Fruit fly (Drosophila melanogaster) whole organism, embryonic: ENCODE results near the gene CG18662.
A peak's percentile ranks its signal among the peaks of the same experiment; 100 is the strongest.

Experiments
- Abd-B ChIP-seq: fragments of 200-800 bp; sonication (Bioruptor generic); optimal IDR thresholded peaks from 2 replicates; lab custom pipeline; 2018; ENCODE audit warnings: missing biosample characterization, mild to moderate bottlenecking, missing genetic modification characterization, moderate library complexity
- Antp ChIP-seq: fragments of 200-800 bp; sonication (Bioruptor generic); optimal IDR thresholded peaks from 3 replicates; lab custom pipeline; 2016; ENCODE audit warnings: missing biosample characterization, missing genetic modification characterization
- BtbVII ChIP-seq: fragments of 200-800 bp; sonication (Bioruptor generic); optimal IDR thresholded peaks from 3 replicates; lab custom pipeline; 2017; ENCODE audit warnings: missing biosample characterization, mild to moderate bottlenecking, missing genetic modification characterization
- Bteb2 ChIP-seq: fragments of 200-800 bp; sonication (Bioruptor generic); optimal IDR thresholded peaks from 2 replicates; lab custom pipeline; 2016; ENCODE audit warnings: missing biosample characterization, missing genetic modification characterization
- CG1024 ChIP-seq: fragments of 200-800 bp; sonication (Bioruptor generic); IDR thresholded peaks from 2 replicates; pipeline ENCODE4 v1.3.6; 2022; ENCODE audit warnings: missing biosample characterization, missing genetic modification characterization
- CG10979 ChIP-seq: fragments of 200-800 bp; sonication (Bioruptor generic); optimal IDR thresholded peaks from 2 replicates; lab custom pipeline; 2018; ENCODE audit warnings: missing biosample characterization, mild to moderate bottlenecking, missing genetic modification characterization, moderate library complexity
- CG11085 ChIP-seq: fragments of 200-800 bp; sonication (Bioruptor generic); IDR thresholded peaks from 2 replicates; pipeline ENCODE4 v1.3.6; 2022; ENCODE audit warnings: missing biosample characterization, missing genetic modification characterization
- CG12155 ChIP-seq: fragments of 200-800 bp; sonication (Bioruptor generic); optimal IDR thresholded peaks from 3 replicates; lab custom pipeline; 2016; ENCODE audit warnings: missing biosample characterization, missing genetic modification characterization
- CG12299 ChIP-seq: fragments of 200-800 bp; sonication (Bioruptor generic); optimal IDR thresholded peaks from 2 replicates; lab custom pipeline; 2018; ENCODE audit warnings: missing biosample characterization, mild to moderate bottlenecking, missing genetic modification characterization
- CG12769 ChIP-seq: fragments of 200-800 bp; sonication (Bioruptor generic); optimal IDR thresholded peaks from 2 replicates; lab custom pipeline; 2019; ENCODE audit warnings: missing biosample characterization, mild to moderate bottlenecking, missing genetic modification characterization, moderate library complexity
- CG13287 ChIP-seq: fragments of 200-800 bp; sonication (Bioruptor generic); IDR thresholded peaks from 2 replicates; pipeline ENCODE4 v1.3.6; 2022; ENCODE audit warnings: missing biosample characterization, missing genetic modification characterization; ENCODE audit not compliant: partially characterized antibody
- CG13424 ChIP-seq: fragments of 200-800 bp; sonication (Bioruptor generic); optimal IDR thresholded peaks from 2 replicates; lab custom pipeline; 2019; ENCODE audit warnings: missing biosample characterization, mild to moderate bottlenecking, missing genetic modification characterization, moderate library complexity
- CG15073 ChIP-seq: fragments of 200-800 bp; sonication (Bioruptor generic); optimal IDR thresholded peaks from 2 replicates; lab custom pipeline; 2016; ENCODE audit warnings: missing biosample characterization, missing genetic modification characterization
- CG17359 ChIP-seq: fragments of 200-800 bp; sonication (Bioruptor generic); optimal IDR thresholded peaks from 3 replicates; lab custom pipeline; 2018; ENCODE audit warnings: missing biosample characterization, mild to moderate bottlenecking, missing genetic modification characterization, moderate library complexity
- CG33557 ChIP-seq: fragments of 200-800 bp; sonication (Bioruptor generic); optimal IDR thresholded peaks from 2 replicates; lab custom pipeline; 2019; ENCODE audit warnings: missing biosample characterization, mild to moderate bottlenecking, missing genetic modification characterization, moderate library complexity
- CG34376 ChIP-seq: fragments of 200-800 bp; sonication (Bioruptor generic); optimal IDR thresholded peaks from 2 replicates; lab custom pipeline; 2018; ENCODE audit warnings: missing biosample characterization, mild to moderate bottlenecking, missing genetic modification characterization
- CG3995 ChIP-seq: fragments of 200-800 bp; sonication (Bioruptor generic); optimal IDR thresholded peaks from 3 replicates; lab custom pipeline; 2016; ENCODE audit warnings: missing biosample characterization, missing genetic modification characterization
- CG6683 ChIP-seq: fragments of 200-800 bp; sonication (Bioruptor generic); optimal IDR thresholded peaks from 2 replicates; lab custom pipeline; 2017; ENCODE audit warnings: missing biosample characterization, mild to moderate bottlenecking, missing genetic modification characterization, missing genetic modification reagents
- CG7786 ChIP-seq: fragments of 200-800 bp; sonication (Bioruptor generic); optimal IDR thresholded peaks from 2 replicates; lab custom pipeline; 2016; ENCODE audit warnings: missing biosample characterization, missing genetic modification characterization
- CG7839 ChIP-seq: fragments of 200-800 bp; sonication (Bioruptor generic); optimal IDR thresholded peaks from 3 replicates; lab custom pipeline; 2018; ENCODE audit warnings: missing biosample characterization, mild to moderate bottlenecking, missing genetic modification characterization, moderate library complexity
- CG8924 ChIP-seq: fragments of 200-800 bp; optimal IDR thresholded peaks from 3 replicates; lab custom pipeline; 2019; ENCODE audit warnings: missing biosample characterization, mild to moderate bottlenecking, missing genetic modification characterization, moderate library complexity
- CG9817 ChIP-seq: fragments of 200-800 bp; sonication (Bioruptor generic); optimal IDR thresholded peaks from 2 replicates; lab custom pipeline; 2018; ENCODE audit warnings: missing biosample characterization, mild to moderate bottlenecking, missing genetic modification characterization, moderate library complexity
- Chrac-16 ChIP-seq: fragments of 200-800 bp; sonication (Bioruptor generic); optimal IDR thresholded peaks from 3 replicates; lab custom pipeline; 2016; ENCODE audit warnings: missing biosample characterization, missing genetic modification characterization
- HHEX ChIP-seq: fragments of 200-800 bp; sonication (Bioruptor generic); optimal IDR thresholded peaks from 3 replicates; lab custom pipeline; 2017; ENCODE audit warnings: missing biosample characterization, mild to moderate bottlenecking, missing genetic modification characterization, missing genetic modification reagents
- Hand ChIP-seq: fragments of 200-800 bp; sonication (Bioruptor generic); optimal IDR thresholded peaks from 2 replicates; lab custom pipeline; 2017; ENCODE audit warnings: mild to moderate bottlenecking, missing biosample characterization, missing genetic modification reagents, missing genetic modification characterization
- Sry-β ChIP-seq: fragments of 200-800 bp; sonication (Bioruptor generic); optimal IDR thresholded peaks from 2 replicates; lab custom pipeline; 2018; ENCODE audit warnings: missing biosample characterization, mild to moderate bottlenecking, missing genetic modification characterization, moderate library complexity
- Sry-δ ChIP-seq: fragments of 200-800 bp; sonication (Bioruptor generic); optimal IDR thresholded peaks from 2 replicates; lab custom pipeline; 2016; ENCODE audit warnings: missing biosample characterization, missing genetic modification characterization
- Tbp ChIP-seq: fragments of >200 bp; optimal IDR thresholded peaks from 2 replicates; lab custom pipeline; 2018; ENCODE audit warnings: missing biosample characterization, missing genetic modification characterization
- Usf ChIP-seq: fragments of 200-800 bp; sonication (Bioruptor generic); optimal IDR thresholded peaks from 2 replicates; lab custom pipeline; 2017; ENCODE audit warnings: missing genotype, missing biosample characterization, missing genetic modification characterization
- amos ChIP-seq: fragments of 200-800 bp; sonication (Bioruptor generic); IDR thresholded peaks from 2 replicates; pipeline ENCODE4 v1.3.6; 2022; ENCODE audit warnings: missing biosample characterization, missing genetic modification characterization; ENCODE audit not compliant: partially characterized antibody
- ap ChIP-seq: fragments of 200-800 bp; sonication (Bioruptor generic); IDR thresholded peaks from 2 replicates; pipeline ENCODE4 v1.3.6; 2022; ENCODE audit warnings: missing biosample characterization, missing genetic modification characterization
- ara ChIP-seq: fragments of 200-800 bp; sonication (Bioruptor generic); IDR thresholded peaks from 2 replicates; pipeline ENCODE4 v1.3.6; 2022; ENCODE audit warnings: missing biosample characterization, missing genetic modification characterization
- chinmo ChIP-seq: fragments of 200-800 bp; sonication (Bioruptor generic); IDR thresholded peaks from 4 replicates; pipeline ENCODE4 v1.3.6; 2022; ENCODE audit warnings: missing biosample characterization, missing genetic modification characterization; ENCODE audit not compliant: partially characterized antibody
- corto ChIP-seq: fragments of 200-800 bp; sonication (Bioruptor generic); optimal IDR thresholded peaks from 2 replicates; lab custom pipeline; 2016; ENCODE audit warnings: missing biosample characterization, mild to moderate bottlenecking, missing genetic modification characterization, moderate library complexity
- fu2 ChIP-seq: fragments of 200-800 bp; sonication (Bioruptor generic); optimal IDR thresholded peaks from 2 replicates; lab custom pipeline; 2016; ENCODE audit warnings: missing biosample characterization, missing genetic modification characterization
- gfzf ChIP-seq: fragments of 200-800 bp; sonication (Bioruptor generic); optimal IDR thresholded peaks from 2 replicates; lab custom pipeline; 2016; ENCODE audit warnings: missing biosample characterization, mild to moderate bottlenecking, missing genetic modification characterization, moderate library complexity
- ham ChIP-seq: fragments of 200-800 bp; sonication (Bioruptor generic); IDR thresholded peaks from 2 replicates; pipeline ENCODE4 v1.3.6; 2022; ENCODE audit warnings: missing biosample characterization, missing genetic modification characterization
- ind ChIP-seq: fragments of 200-800 bp; sonication (Bioruptor generic); optimal IDR thresholded peaks from 3 replicates; lab custom pipeline; 2016; ENCODE audit warnings: missing biosample characterization, missing genetic modification characterization
- insv ChIP-seq, 2 experiments: fragments of 200-800 bp; sonication (Bioruptor generic); optimal IDR thresholded peaks; 3 replicates each; lab custom pipeline; 2016 to 2018; ENCODE audit warnings: missing biosample characterization in 2 of 2, missing genetic modification characterization in 2 of 2
- knrl ChIP-seq: fragments of 200-800 bp; sonication (Bioruptor generic); IDR thresholded peaks from 3 replicates; pipeline ENCODE4 v1.3.6; 2022; ENCODE audit warnings: missing biosample characterization, missing genetic modification characterization; ENCODE audit not compliant: partially characterized antibody
- lab ChIP-seq: fragments of 200-800 bp; sonication (Bioruptor generic); optimal IDR thresholded peaks from 3 replicates; lab custom pipeline; 2017; ENCODE audit warnings: missing biosample characterization, missing genetic modification characterization, mild to moderate bottlenecking, moderate library complexity, missing genetic modification reagents
- nom ChIP-seq: fragments of 200-800 bp; sonication (Bioruptor generic); optimal IDR thresholded peaks from 2 replicates; lab custom pipeline; 2017; ENCODE audit warnings: missing biosample characterization, missing genetic modification characterization, mild to moderate bottlenecking, moderate library complexity, missing genetic modification reagents
- odd ChIP-seq: fragments of 200-800 bp; sonication (Bioruptor generic); optimal IDR thresholded peaks from 2 replicates; lab custom pipeline; 2017; ENCODE audit warnings: missing biosample characterization, mild to moderate bottlenecking, missing genetic modification characterization
- pita ChIP-seq: fragments of 200-800 bp; sonication (Bioruptor generic); optimal IDR thresholded peaks from 2 replicates; lab custom pipeline; 2017; ENCODE audit warnings: missing biosample characterization, mild to moderate bottlenecking, missing genetic modification characterization
- pum ChIP-seq: fragments of 200-800 bp; sonication (Bioruptor generic); optimal IDR thresholded peaks from 2 replicates; lab custom pipeline; 2016; ENCODE audit warnings: missing biosample characterization, missing genetic modification characterization
- sc ChIP-seq, 3 experiments: fragments of >200 bp in 2 of 3; fragments of 200-800 bp in 1 of 3; sonication (Bioruptor generic) in 1 of 3; optimal IDR thresholded peaks; 2 replicates in 2 of 3; 3 replicates in 1 of 3; lab custom pipeline; 2017; ENCODE audit warnings: mild to moderate bottlenecking in 1 of 3, missing biosample characterization in 1 of 3, missing genetic modification characterization in 1 of 3, missing genetic modification reagents in 1 of 3
- scrt ChIP-seq: fragments of 200-800 bp; sonication (Bioruptor generic); optimal IDR thresholded peaks from 2 replicates; lab custom pipeline; 2018; ENCODE audit warnings: missing biosample characterization, mild to moderate bottlenecking, missing genetic modification characterization, moderate library complexity
- seq ChIP-seq: fragments of 200-800 bp; sonication (Bioruptor generic); IDR thresholded peaks from 2 replicates; pipeline ENCODE4 v1.3.6; 2022; ENCODE audit warnings: missing biosample characterization, missing genetic modification characterization
- unc-4 ChIP-seq: fragments of 200-800 bp; sonication (Bioruptor generic); IDR thresholded peaks from 2 replicates; pipeline ENCODE4 v1.3.6; 2022; ENCODE audit warnings: missing biosample characterization, missing genetic modification characterization; ENCODE audit not compliant: partially characterized antibody

CG18662 gene

dm6 chr2L:8937003-8937402 is 43.5 kb upstream of the CG18662 start, which contains the start of gene Tsp29Fb (continued):
- TF ChIP-seq Hand (GFP tag; lab: Kevin White, UChicago) (peak; percentile 75), ind (GFP tag; lab: Kevin White, UChicago) (peak; percentile 73), CG33557 (GFP tag; lab: Kevin White, UChicago) (no peak), ap (peak; percentile 35; the same call in 1 of the 2 replicates), Chrac-16 (GFP tag; lab: Kevin White, UChicago) (peak; percentile 56), pum (GFP tag; lab: Kevin White, UChicago) (peak; percentile 52), CG7786 (GFP tag; lab: Kevin White, UChicago) (peak; percentile 71), CG3995 (GFP tag; lab: Kevin White, UChicago) (peak; percentile 11), CG17359 (tag; lab: Kevin White, UChicago) (peak; percentile 77), Sry-δ (GFP tag; lab: Kevin White, UChicago) (peak; percentile 7), Bteb2 (peak; percentile 58), Sry-β (GFP tag; lab: Kevin White, UChicago) (no peak), fu2 (GFP tag; lab: Kevin White, UChicago) (peak; percentile 57), unc-4 (GFP tag; lab: Robert Waterston, UW) (no peak), chinmo (GFP tag; lab: Robert Waterston, UW) (no peak), BtbVII (GFP tag; lab: Kevin White, UChicago) (peak; percentile 70), HHEX (GFP tag; lab: Kevin White, UChicago) (peak; percentile 72), Tbp (GFP tag; lab: Kevin White, UChicago) (no peak), pita (GFP tag; lab: Kevin White, UChicago) (no peak), CG11085 (GFP tag; lab: Robert Waterston, UW) (0 out of 2 replicates have a peak, but pooled peaks have one; percentile 21), seq (peak; percentile 54; the same call in 1 of the 2 replicates), corto (GFP tag; lab: Kevin White, UChicago) (peak; percentile 5), ara (GFP tag; lab: Robert Waterston, UW) (peak; percentile 45; the same call in 1 of the 2 replicates), Usf (GFP tag; lab: Kevin White, UChicago) (peak; percentile 58), Abd-B (peak; percentile 47), ham (GFP tag; lab: Robert Waterston, UW) (no peak), knrl (no peak), gfzf (GFP tag; lab: Kevin White, UChicago) (no peak), CG13287 (no peak), amos (GFP tag; lab: Robert Waterston, UW) (no peak), CG12155 (GFP tag; lab: Kevin White, UChicago) (peak; percentile 66)

- TF ChIP-seq nom = no peak
- peak; percentile 21 for TF ChIP-seq CG12769 (tag; lab: Kevin White, UChicago)
- peak; percentile 5 for TF ChIP-seq CG8924 (tag; lab: Kevin White, UChicago)
- TF ChIP-seq CG9817 (tag; lab: Kevin White, UChicago) = peak; percentile 8
- TF ChIP-seq Antp = no peak
- no peak for TF ChIP-seq sc (optimal IDR thresholded peaks at IDR 0.05; lab: Kevin White, UChicago)
- no peak for TF ChIP-seq sc (GFP tag; optimal IDR thresholded peaks at IDR 0.05; lab: Kevin White, UChicago)
- no peak for TF ChIP-seq scrt
- peak; percentile 59 for TF ChIP-seq CG12299
- TF ChIP-seq CG7839 = no peak
- no peak for TF ChIP-seq CG34376 (GFP tag; lab: Kevin White, UChicago)
- no peak for TF ChIP-seq CG10979 (tag; lab: Kevin White, UChicago)
- TF ChIP-seq CG15073 (GFP tag; lab: Kevin White, UChicago) = no peak
- peak; percentile 25 for TF ChIP-seq CG13424 (tag; lab: Kevin White, UChicago)
- peak; percentile 24 for TF ChIP-seq odd (GFP tag; lab: Kevin White, UChicago)
- no peak for TF ChIP-seq CG1024 (GFP tag; lab: Robert Waterston, UW)
- TF ChIP-seq CG6683 (GFP tag; lab: Kevin White, UChicago) = no peak
- peak; percentile 39 for TF ChIP-seq lab
- no peak for TF ChIP-seq insv (GFP tag; optimal IDR thresholded peaks at IDR 0.05; lab: Kevin White, UChicago)
Measured at dm6 chr2L:8937837-8938413, 42.5 kb upstream of the CG18662 start.
